Fruit fly (Drosophila melanogaster): ENCODE measurements around the gene CG32641.

Gene CG32641

DNA sequence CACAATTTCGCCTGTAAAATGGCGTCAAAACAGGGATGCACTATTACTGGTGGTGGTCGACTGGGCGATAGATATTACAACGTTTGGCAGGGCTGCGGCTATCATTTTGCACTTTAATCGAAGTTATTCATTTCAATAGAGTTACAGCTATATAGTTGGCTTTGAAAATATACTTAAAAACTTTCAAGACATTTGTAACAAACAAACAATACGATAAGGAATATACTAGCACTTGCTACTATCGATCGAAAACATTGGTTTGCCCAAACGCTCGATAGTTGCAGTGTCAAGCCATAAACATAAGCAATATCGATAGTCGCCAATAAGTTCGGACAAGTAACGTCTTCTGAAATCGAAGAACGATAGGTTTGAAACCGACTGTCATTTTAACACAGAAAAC lies 24.8 kb upstream of the CG32641 start, which contains the start of the genes Bap60 and CG12096 (continued):
- TF ChIP-seq MTF-1 (GFP tag; optimal IDR thresholded peaks at IDR 0.05; ENCODE audit: borderline replicate concordance): no peak
- peak; percentile 74 for TF ChIP-seq CG9727 (GFP tag; optimal IDR thresholded peaks at IDR 0.05)
- TF ChIP-seq unpg (GFP tag; optimal IDR thresholded peaks at IDR 0.05): peak; percentile 71
- peak; percentile 94 for TF ChIP-seq CG3995 (GFP tag; optimal IDR thresholded peaks at IDR 0.05)
- no peak for TF ChIP-seq aop (GFP tag; IDR thresholded peaks at IDR 0.05)
- TF ChIP-seq CG12236 (GFP tag; optimal IDR thresholded peaks at IDR 0.05): no peak
- TF ChIP-seq Ets97D (GFP tag; optimal IDR thresholded peaks at IDR 0.05): peak; percentile 87
- TF ChIP-seq Mrtf (GFP tag; IDR thresholded peaks at IDR 0.05): peak; percentile 59; the same call in 1 of the 3 replicates
- peak; percentile 51 for TF ChIP-seq CG4424 (GFP tag; optimal IDR thresholded peaks at IDR 0.05)
- TF ChIP-seq Dref (GFP tag; IDR thresholded peaks at IDR 0.05): peak; percentile 66
- peak; percentile 86 for TF ChIP-seq gro (GFP tag; optimal IDR thresholded peaks at IDR 0.05)
- no peak for TF ChIP-seq CG4707 (GFP tag; optimal IDR thresholded peaks at IDR 0.05)
- no peak for TF ChIP-seq hth (optimal IDR thresholded peaks at IDR 0.05)
- TF ChIP-seq CG10366 (GFP tag; IDR thresholded peaks at IDR 0.05): peak; percentile 72
- no peak for TF ChIP-seq sim (GFP tag; IDR thresholded peaks at IDR 0.05)
- TF ChIP-seq tna (GFP tag; IDR thresholded peaks at IDR 0.05; ENCODE audit: partially characterized antibody): peak; percentile 70; the same call in 1 of the 2 replicates
- peak; percentile 52 for TF ChIP-seq CG10209 (GFP tag; optimal IDR thresholded peaks at IDR 0.05)
- no peak for TF ChIP-seq CG8478 (optimal IDR thresholded peaks at IDR 0.05)
- TF ChIP-seq CG9609 (GFP tag; optimal IDR thresholded peaks at IDR 0.05): peak; percentile 69
- peak; percentile 39 for TF ChIP-seq Six4 (GFP tag; optimal IDR thresholded peaks at IDR 0.05)
- TF ChIP-seq phol (tag; optimal IDR thresholded peaks at IDR 0.05): peak; percentile 99
- no peak for TF ChIP-seq D19B (GFP tag; optimal IDR thresholded peaks at IDR 0.05)
- TF ChIP-seq kah (GFP tag; optimal IDR thresholded peaks at IDR 0.05): no peak
- peak; percentile 38; the same call in 1 of the 3 replicates for TF ChIP-seq CG11456 (GFP tag; IDR thresholded peaks at IDR 0.05)
- peak; percentile 79 for TF ChIP-seq CG10147 (GFP tag; optimal IDR thresholded peaks at IDR 0.05)
- TF ChIP-seq Dp (GFP tag; optimal IDR thresholded peaks at IDR 0.05): peak; percentile 39
- TF ChIP-seq CG6791 (GFP tag; IDR thresholded peaks at IDR 0.05; ENCODE audit: partially characterized antibody): peak; percentile 81; the same call in 2 of the 3 replicates
- TF ChIP-seq org-1 (GFP tag; optimal IDR thresholded peaks at IDR 0.05): peak; percentile 40
- peak; percentile 0 for TF ChIP-seq CG4282 (GFP tag; optimal IDR thresholded peaks at IDR 0.05)
- TF ChIP-seq HmgZ (tag; optimal IDR thresholded peaks at IDR 0.05): peak; percentile 88
- peak; percentile 45; the same call in 2 of the 3 replicates for TF ChIP-seq croc (GFP tag; conservative IDR thresholded peaks at IDR 0.05)
- peak; percentile 69 for TF ChIP-seq dmrt11E (tag; optimal IDR thresholded peaks at IDR 0.05)
- TF ChIP-seq CG7745 (tag; optimal IDR thresholded peaks at IDR 0.05): no peak
- peak in 1 of 2 experiments; percentile 86 for TF ChIP-seq tll (GFP tag; optimal IDR thresholded peaks at IDR 0.05)
- peak; percentile 43 for TF ChIP-seq Bdp1 (GFP tag; optimal IDR thresholded peaks at IDR 0.05)
- TF ChIP-seq dimm (GFP tag; IDR thresholded peaks at IDR 0.05): no peak
- TF ChIP-seq Rx (GFP tag; IDR thresholded peaks at IDR 0.05): no peak
- peak; percentile 92 for TF ChIP-seq inv (GFP tag; IDR thresholded peaks at IDR 0.05; ENCODE audit: partially characterized antibody)
- peak; percentile 64 for TF ChIP-seq ERR (GFP tag; optimal IDR thresholded peaks at IDR 0.05)
- peak; percentile 65 for TF ChIP-seq repo (GFP tag; optimal IDR thresholded peaks at IDR 0.05)
- peak; percentile 67 for TF ChIP-seq CG4404 (GFP tag; IDR thresholded peaks at IDR 0.05)
- peak; percentile 85 for TF ChIP-seq CG9932 (GFP tag; IDR thresholded peaks at IDR 0.05)
- TF ChIP-seq ind (GFP tag; optimal IDR thresholded peaks at IDR 0.05): peak; percentile 79
- TF ChIP-seq sens-2 (GFP tag; IDR thresholded peaks at IDR 0.05): no peak
- TF ChIP-seq onecut (GFP tag; IDR thresholded peaks at IDR 0.05): 0 out of 2 replicates have a peak, but pooled peaks have one; percentile 18
- peak; percentile 49 for TF ChIP-seq NFAT (GFP tag; IDR thresholded peaks at IDR 0.05)
- peak; percentile 15 for TF ChIP-seq en (GFP tag; optimal IDR thresholded peaks at IDR 0.05)
- TF ChIP-seq hbn (GFP tag; IDR thresholded peaks at IDR 0.05; ENCODE audit: partially characterized antibody): peak; percentile 92
- TF ChIP-seq knrl (GFP tag; IDR thresholded peaks at IDR 0.05; ENCODE audit: partially characterized antibody): peak; percentile 97
- no peak for TF ChIP-seq D (optimal IDR thresholded peaks at IDR 0.05)
- TF ChIP-seq D (GFP tag; optimal IDR thresholded peaks at IDR 0.05): peak; percentile 6
- peak; percentile 44 for TF ChIP-seq crc (GFP tag; optimal IDR thresholded peaks at IDR 0.05)

Measured in whole organism, embryonic.